Worm (Caenorhabditis elegans): ENCODE data around the gene clec-144.

clec-144 gene

DNA sequence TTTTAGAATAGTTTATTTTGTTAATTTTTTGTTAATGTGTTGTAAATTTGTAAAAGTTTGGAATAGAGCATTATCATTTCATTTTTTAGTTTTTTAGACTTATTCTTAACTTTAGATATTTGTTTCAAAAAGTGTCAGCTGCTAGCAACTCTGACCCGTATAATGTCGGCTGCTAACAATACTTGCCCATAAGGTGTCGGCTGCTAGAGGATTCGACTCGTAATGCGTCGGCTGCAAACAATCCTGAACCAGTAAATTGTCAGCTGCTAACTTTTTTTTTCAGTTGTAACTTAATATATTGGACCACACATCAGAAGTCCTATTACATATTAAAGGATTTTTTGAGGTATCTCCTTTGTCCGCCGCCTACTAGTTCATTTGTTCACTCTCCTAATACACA, 10.4 kb upstream of the clec-144 start:
- TF ChIP-seq fkh-10 (GFP tag; optimal IDR thresholded peaks at IDR 0.05) (no peak), nhr-84 (tag; optimal IDR thresholded peaks at IDR 0.05) (no peak), snpc-4 (tag; optimal IDR thresholded peaks at IDR 0.05) (peak; percentile 27)

DNA sequence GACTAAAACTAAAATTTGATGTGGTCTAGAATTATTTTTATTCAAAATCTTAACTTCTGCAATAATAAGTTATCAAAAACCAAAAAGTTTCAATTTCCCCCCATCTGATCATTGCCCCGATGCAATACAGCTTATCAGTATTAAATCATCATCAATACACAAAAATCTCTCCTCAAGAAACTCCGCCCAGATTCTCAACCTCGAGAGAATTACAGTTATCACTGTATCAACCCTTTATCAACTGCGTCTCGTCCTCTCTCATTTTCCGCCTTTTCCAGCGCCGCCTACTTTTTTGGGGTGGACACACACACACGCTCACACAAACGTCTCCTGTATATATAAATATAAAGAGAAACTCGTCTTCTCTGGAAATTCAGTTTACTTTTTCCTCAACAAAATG, 9.9 kb upstream of the clec-144 start, which contains the start of gene T27D12.1:
TSS of gene T27D12.1 (plus strand) at position 301 of the 400 bp plus-strand sequence.
- TF ChIP-seq vab-15 (tag; optimal IDR thresholded peaks at IDR 0.05) (no peak), elt-2 (tag; optimal IDR thresholded peaks at IDR 0.05) (no peak), nhr-47 (tag; optimal IDR thresholded peaks at IDR 0.05) (no peak), snu-23 (GFP tag; optimal IDR thresholded peaks at IDR 0.05) (no peak), grh-1 (GFP tag; IDR thresholded peaks at IDR 0.05) (no peak), nhr-76 (tag; optimal IDR thresholded peaks at IDR 0.05) (no peak), egl-13 (tag; optimal IDR thresholded peaks at IDR 0.05) (no peak), unc-86 (tag; optimal IDR thresholded peaks at IDR 0.05) (no peak), nhr-85 (tag) (no peak), efl-1 (optimal IDR thresholded peaks at IDR 0.05) (no peak), efl-1 (GFP tag; optimal IDR thresholded peaks at IDR 0.05 in 1 of 2) (no peak), jun-1 (tag; optimal IDR thresholded peaks at IDR 0.05) (no peak), lin-35 (GFP tag; optimal IDR thresholded peaks at IDR 0.05) (no peak)

DNA sequence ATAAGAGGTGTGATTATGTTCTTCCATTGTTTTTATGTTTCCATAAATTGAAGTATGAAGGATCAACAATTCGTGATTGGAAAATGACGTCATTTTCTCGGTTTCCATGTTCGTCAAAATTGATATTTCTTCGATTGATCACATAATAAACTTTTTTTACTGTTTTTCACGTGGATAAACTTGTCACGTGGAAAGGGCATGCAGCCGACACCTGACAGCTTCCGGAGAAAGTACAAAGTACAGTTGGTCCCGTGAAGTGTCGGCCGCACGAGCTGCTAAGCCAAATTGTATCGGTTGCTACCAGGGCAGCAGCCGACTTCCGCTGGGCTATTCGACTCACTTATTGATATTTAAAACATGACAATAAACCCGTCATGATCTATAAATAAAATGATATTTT, 9.3 kb upstream of the clec-144 start:
- TF ChIP-seq nhr-19 (GFP tag; conservative IDR thresholded peaks at IDR 0.05) (0 out of 2 replicates have a peak, but pooled peaks have one; percentile 21), unc-98 (GFP tag; IDR thresholded peaks at IDR 0.05) (no peak), nhr-71 (tag; optimal IDR thresholded peaks at IDR 0.05) (peak; percentile 57), lir-3 (tag; optimal IDR thresholded peaks at IDR 0.05; ENCODE audit: poor library complexity) (no peak), lin-14 (GFP tag; optimal IDR thresholded peaks at IDR 0.05) (peak; percentile 35), aha-1 (tag; optimal IDR thresholded peaks at IDR 0.05) (no peak), snpc-4 (tag; optimal IDR thresholded peaks at IDR 0.05) (peak; percentile 80), elt-2 (tag; optimal IDR thresholded peaks at IDR 0.05) (no peak), snu-23 (GFP tag; optimal IDR thresholded peaks at IDR 0.05) (peak; percentile 35), nhr-47 (tag; optimal IDR thresholded peaks at IDR 0.05) (peak; percentile 40), nhr-20 (tag; optimal IDR thresholded peaks at IDR 0.05) (peak; percentile 50), nhr-28 (tag; optimal IDR thresholded peaks at IDR 0.05) (no peak), lsy-2 (tag; optimal IDR thresholded peaks at IDR 0.05) (no peak), nhr-85 (tag) (peak; percentile 90), fkh-8 (tag; optimal IDR thresholded peaks at IDR 0.05) (no peak), rnt-1 (tag; optimal IDR thresholded peaks at IDR 0.05) (no peak), nhr-90 (tag; optimal IDR thresholded peaks at IDR 0.05; ENCODE audit: poor library complexity) (peak; percentile 59), grh-1 (GFP tag; IDR thresholded peaks at IDR 0.05) (0 out of 2 replicates have a peak, but pooled peaks have one; percentile 14)

DNA sequence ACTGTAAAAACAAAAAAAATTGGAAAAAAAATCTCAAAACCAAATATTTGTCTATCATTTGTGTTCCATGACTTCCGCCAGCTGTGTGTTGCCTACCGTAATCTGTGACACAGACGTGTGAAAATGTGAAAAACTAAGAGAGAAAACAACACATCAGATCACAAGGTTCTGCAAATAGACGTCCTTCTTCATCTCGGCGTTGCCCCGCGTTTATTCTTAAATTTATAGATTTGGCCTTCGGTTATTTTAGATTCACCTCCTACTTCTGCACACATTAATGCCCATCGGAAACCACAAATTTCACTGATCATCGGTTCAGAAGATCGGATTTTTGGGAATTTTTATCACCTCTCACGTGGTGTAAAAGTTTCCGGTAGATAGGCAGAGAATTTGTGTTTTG, 6.7 kb upstream of the clec-144 start:
- peak; percentile 14 for TF ChIP-seq snu-23 (GFP tag; optimal IDR thresholded peaks at IDR 0.05)
- no peak for TF ChIP-seq elt-2 (tag; optimal IDR thresholded peaks at IDR 0.05)
- TF ChIP-seq nhr-28 (tag; optimal IDR thresholded peaks at IDR 0.05) = no peak
- TF ChIP-seq ztf-4 (tag; optimal IDR thresholded peaks at IDR 0.05) = no peak
- peak in 1 of 2 experiments; percentile 18 for TF ChIP-seq lsy-2 (tag; optimal IDR thresholded peaks at IDR 0.05)
- peak; percentile 64 for TF ChIP-seq nhr-71 (tag; optimal IDR thresholded peaks at IDR 0.05)
- TF ChIP-seq elt-3 (tag; optimal IDR thresholded peaks at IDR 0.05) = peak in 1 of 6 experiments; percentile 48
- TF ChIP-seq nhr-20 (tag; optimal IDR thresholded peaks at IDR 0.05) = peak; percentile 60
- peak; percentile 89 for TF ChIP-seq nhr-85 (tag)
- TF ChIP-seq hlh-4 (tag; optimal IDR thresholded peaks at IDR 0.05) = no peak
- TF ChIP-seq blmp-1 (tag; optimal IDR thresholded peaks at IDR 0.05) = peak; percentile 15
- TF ChIP-seq pqm-1 (tag; optimal IDR thresholded peaks at IDR 0.05) = no peak
- no peak for TF ChIP-seq nhr-90 (tag; optimal IDR thresholded peaks at IDR 0.05; ENCODE audit: poor library complexity)
- peak; percentile 21; the same call in 1 of the 2 replicates for TF ChIP-seq nhr-19 (GFP tag; conservative IDR thresholded peaks at IDR 0.05)
- peak; percentile 50 for TF ChIP-seq lin-14 (GFP tag; optimal IDR thresholded peaks at IDR 0.05)
- TF ChIP-seq ztf-11 (tag; optimal IDR thresholded peaks at IDR 0.05) = no peak
- no peak for TF ChIP-seq alr-1 (tag; optimal IDR thresholded peaks at IDR 0.05; ENCODE audit: borderline replicate concordance)
- TF ChIP-seq unc-62 (GFP tag; optimal IDR thresholded peaks at IDR 0.05) = no peak
